Fruit fly (Drosophila melanogaster): ENCODE results near the gene Med.
A peak's percentile ranks its signal among the peaks of the same experiment; 100 is the strongest.

Med gene

dm6 chr3R:31632316-31632715 is 21.5 kb downstream of the Med start (continued):
- TF ChIP-seq CG12219 (GFP tag; optimal IDR thresholded peaks at IDR 0.05) (no peak), CG13775 (GFP tag; optimal IDR thresholded peaks at IDR 0.05) (no peak), bsh (GFP tag; optimal IDR thresholded peaks at IDR 0.05) (peak in 1 of 2 experiments; percentile 39), az2 (GFP tag; optimal IDR thresholded peaks at IDR 0.05) (no peak), bbx (GFP tag; IDR thresholded peaks at IDR 0.05; ENCODE audit: partially characterized antibody) (no peak), Hr78 (GFP tag; optimal IDR thresholded peaks at IDR 0.05) (no peak), ranshi (GFP tag; IDR thresholded peaks at IDR 0.05) (no peak), sna (GFP tag; IDR thresholded peaks at IDR 0.05; ENCODE audit: partially characterized antibody) (no peak), CG7839 (tag; optimal IDR thresholded peaks at IDR 0.05) (peak; percentile 19), Atf6 (GFP tag; IDR thresholded peaks at IDR 0.05) (0 out of 2 replicates have a peak, but pooled peaks have one; percentile 29), slbo (GFP tag; IDR thresholded peaks at IDR 0.05) (peak; percentile 35; the same call in 1 of the 2 replicates), CG15696 (tag; optimal IDR thresholded peaks at IDR 0.05) (no peak), Lpt (GFP tag; optimal IDR thresholded peaks at IDR 0.05) (no peak), CG31365 (tag; optimal IDR thresholded peaks at IDR 0.05) (no peak), HLH54F (GFP tag; optimal IDR thresholded peaks at IDR 0.05) (no peak), CG12236 (GFP tag; optimal IDR thresholded peaks at IDR 0.05) (no peak), fd96Cb (tag; optimal IDR thresholded peaks at IDR 0.05) (peak; percentile 14), Dref (GFP tag; IDR thresholded peaks at IDR 0.05) (no peak), Hmx (GFP tag; optimal IDR thresholded peaks at IDR 0.05) (no peak), CG30431 (GFP tag; optimal IDR thresholded peaks at IDR 0.05) (no peak), CG10543 (GFP tag; optimal IDR thresholded peaks at IDR 0.05) (no peak), CG15073 (GFP tag; optimal IDR thresholded peaks at IDR 0.05) (no peak), sens (GFP tag) (peak; percentile 63), CG17186 (GFP tag; optimal IDR thresholded peaks at IDR 0.05) (no peak), CG10431 (GFP tag; optimal IDR thresholded peaks at IDR 0.05) (no peak), nmo (GFP tag; optimal IDR thresholded peaks at IDR 0.05) (peak; percentile 2), dm (GFP tag; optimal IDR thresholded peaks at IDR 0.05) (no peak), Dp (GFP tag; optimal IDR thresholded peaks at IDR 0.05) (no peak), grn (GFP tag; optimal IDR thresholded peaks at IDR 0.05) (no peak), Rfx (GFP tag; IDR thresholded peaks at IDR 0.05) (0 out of 2 replicates have a peak, but pooled peaks have one; percentile 8), CG12744 (GFP tag; optimal IDR thresholded peaks at IDR 0.05) (no peak), Dek (tag; optimal IDR thresholded peaks at IDR 0.05) (no peak), mam (GFP tag; optimal IDR thresholded peaks at IDR 0.05) (peak; percentile 9), maf-S (GFP tag; optimal IDR thresholded peaks at IDR 0.05) (no peak), CG13287 (GFP tag; IDR thresholded peaks at IDR 0.05; ENCODE audit: partially characterized antibody) (no peak), mld (GFP tag; IDR thresholded peaks at IDR 0.05; ENCODE audit: partially characterized antibody) (no peak), Hr3 (GFP tag; optimal IDR thresholded peaks at IDR 0.05) (no peak), CG4282 (GFP tag; optimal IDR thresholded peaks at IDR 0.05) (no peak), CG6854 (GFP tag; optimal IDR thresholded peaks at IDR 0.05) (no peak), Oli (tag; optimal IDR thresholded peaks at IDR 0.05) (no peak), Hr39 (optimal IDR thresholded peaks at IDR 0.05) (no peak), BEAF-32 (GFP tag; optimal IDR thresholded peaks at IDR 0.05) (no peak), CG13296 (GFP tag; optimal IDR thresholded peaks at IDR 0.05) (no peak), Mes4 (GFP tag; optimal IDR thresholded peaks at IDR 0.05) (no peak), z (GFP tag; IDR thresholded peaks at IDR 0.05) (no peak), Adf1 (GFP tag; IDR thresholded peaks at IDR 0.05) (no peak), amos (GFP tag; IDR thresholded peaks at IDR 0.05; ENCODE audit: partially characterized antibody) (no peak), pan (optimal IDR thresholded peaks at IDR 0.05) (no peak), pan (GFP tag; optimal IDR thresholded peaks at IDR 0.05 in 1 of 2, IDR thresholded peaks at IDR 0.05 in 1 of 2) (no peak), CG2889 (GFP tag; IDR thresholded peaks at IDR 0.05) (no peak), zfh1 (GFP tag; IDR thresholded peaks at IDR 0.05) (no peak), Nf-YC (tag; optimal IDR thresholded peaks at IDR 0.05) (no peak)
